Worm (Caenorhabditis elegans): ENCODE results near the gene clic-1.

clic-1 gene

ce11 chrV:7777098-7777497 lies 42.4 kb upstream of the clic-1 start, which contains the start of gene C26F1.3 (continued):
- TF ChIP-seq nfya-1 (tag; optimal IDR thresholded peaks at IDR 0.05; ENCODE audit: borderline replicate concordance, insufficient read depth) (no peak), Y79H2A.3 (GFP tag; conservative IDR thresholded peaks at IDR 0.05) (no peak), attf-5 (GFP tag; optimal IDR thresholded peaks at IDR 0.05) (no peak), lsl-1 (GFP tag; optimal IDR thresholded peaks at IDR 0.05) (no peak), efl-1 (GFP tag; optimal IDR thresholded peaks at IDR 0.05) (no peak), egrh-3 (GFP tag; IDR thresholded peaks at IDR 0.05) (no peak), nhr-27 (tag; optimal IDR thresholded peaks at IDR 0.05) (no peak), nhr-120 (GFP tag; IDR thresholded peaks at IDR 0.05) (no peak), unc-62 (GFP tag; optimal IDR thresholded peaks at IDR 0.05) (no peak), ama-1 (optimal IDR thresholded peaks at IDR 0.05) (no peak), ama-1 (GFP tag; optimal IDR thresholded peaks at IDR 0.05) (peak in 1 of 2 experiments; percentile 53), aptf-3 (GFP tag; IDR thresholded peaks at IDR 0.05) (no peak), B0261.1 (tag; optimal IDR thresholded peaks at IDR 0.05) (no peak), hlh-26 (GFP tag; conservative IDR thresholded peaks at IDR 0.05) (no peak), ztf-26 (tag; optimal IDR thresholded peaks at IDR 0.05) (no peak), rec-8 (tag; optimal IDR thresholded peaks at IDR 0.05) (no peak), ceh-100 (GFP tag; IDR thresholded peaks at IDR 0.05) (no peak), T26A5.8 (tag; optimal IDR thresholded peaks at IDR 0.05) (no peak), nfyb-1 (GFP tag; IDR thresholded peaks at IDR 0.05) (0 out of 2 replicates have a peak, but pooled peaks have one; percentile 47), ztf-25 (GFP tag; IDR thresholded peaks at IDR 0.05) (no peak), him-1 (tag; optimal IDR thresholded peaks at IDR 0.05) (no peak), chd-7 (tag; optimal IDR thresholded peaks at IDR 0.05) (no peak), mes-4 (tag; optimal IDR thresholded peaks at IDR 0.05) (no peak), ztf-18 (tag; optimal IDR thresholded peaks at IDR 0.05) (no peak), snpc-4 (GFP tag; optimal IDR thresholded peaks at IDR 0.05) (no peak), snpc-4 (tag; optimal IDR thresholded peaks at IDR 0.05) (no peak), hlh-12 (tag; optimal IDR thresholded peaks at IDR 0.05) (no peak), sea-2 (GFP tag; IDR thresholded peaks at IDR 0.05) (no peak), mcd-1 (GFP tag; IDR thresholded peaks at IDR 0.05) (no peak), let-526 (GFP tag; IDR thresholded peaks at IDR 0.05) (no peak), Y67H2A.10 (GFP tag; conservative IDR thresholded peaks at IDR 0.05) (no peak), B0336.3 (GFP tag; IDR thresholded peaks at IDR 0.05) (peak; percentile 81), pbrm-1 (GFP tag; IDR thresholded peaks at IDR 0.05) (no peak), madf-3 (GFP tag; IDR thresholded peaks at IDR 0.05) (peak; percentile 85; the same call in 1 of the 2 replicates), sdz-38 (tag; optimal IDR thresholded peaks at IDR 0.05) (no peak), attf-3 (GFP tag; conservative IDR thresholded peaks at IDR 0.05) (no peak), ZK185.1 (tag; optimal IDR thresholded peaks at IDR 0.05; ENCODE audit: poor library complexity, severe bottlenecking) (no peak), ceh-27 (GFP tag; optimal IDR thresholded peaks at IDR 0.05) (no peak), dpff-1 (tag; optimal IDR thresholded peaks at IDR 0.05) (no peak), F39B2.1 (GFP tag; IDR thresholded peaks at IDR 0.05) (no peak), cebp-2 (GFP tag; IDR thresholded peaks at IDR 0.05) (no peak), lir-1 (GFP tag; conservative IDR thresholded peaks at IDR 0.05) (no peak), attf-6 (GFP tag; IDR thresholded peaks at IDR 0.05) (no peak), athp-1 (tag; optimal IDR thresholded peaks at IDR 0.05) (peak; percentile 22), Y53G8AR.9 (GFP tag; conservative IDR thresholded peaks at IDR 0.05) (no peak), mxl-1 (tag; optimal IDR thresholded peaks at IDR 0.05) (no peak), zfh-2 (GFP tag; conservative IDR thresholded peaks at IDR 0.05) (no peak), nfya-2 (GFP tag; IDR thresholded peaks at IDR 0.05) (no peak), lag-1 (GFP tag; IDR thresholded peaks at IDR 0.05) (no peak), snpc-3.4 (tag; optimal IDR thresholded peaks at IDR 0.05) (peak; percentile 27), F49E8.2 (tag; optimal IDR thresholded peaks at IDR 0.05; ENCODE audit: insufficient read depth) (peak; percentile 19)
